Fruit fly (Drosophila melanogaster): ENCODE results near the gene CG32365.

CG32365 gene

dm6 chr3L:7867036-7867787 lies 1.6 kb upstream of the CG32365 start, which contains the start of gene Pdp1 (continued):
- TF ChIP-seq br (optimal IDR thresholded peaks at IDR 0.05), result no peak
- peak; percentile 71; the same call in 2 of the 3 replicates for TF ChIP-seq so (GFP tag; IDR thresholded peaks at IDR 0.05)
- TF ChIP-seq ato (GFP tag; IDR thresholded peaks at IDR 0.05; ENCODE audit: partially characterized antibody), result no peak
- no peak for TF ChIP-seq CG31441 (GFP tag; IDR thresholded peaks at IDR 0.05)
- peak; percentile 29; the same call in 1 of the 2 replicates for TF ChIP-seq Ada2b (GFP tag; IDR thresholded peaks at IDR 0.05)
- TF ChIP-seq CoRest (tag; optimal IDR thresholded peaks at IDR 0.05), result no peak
- no peak for TF ChIP-seq CG18011 (GFP tag; optimal IDR thresholded peaks at IDR 0.05)
- TF ChIP-seq Rx (GFP tag; IDR thresholded peaks at IDR 0.05), result no peak
- no peak for TF ChIP-seq Lpt (GFP tag; optimal IDR thresholded peaks at IDR 0.05)
- TF ChIP-seq scrt (GFP tag; optimal IDR thresholded peaks at IDR 0.05), result no peak
- TF ChIP-seq CG31365 (tag; optimal IDR thresholded peaks at IDR 0.05), result no peak
- TF ChIP-seq run (tag; optimal IDR thresholded peaks at IDR 0.05), result no peak
- TF ChIP-seq pnt (GFP tag; optimal IDR thresholded peaks at IDR 0.05), result no peak
- no peak for TF ChIP-seq CG4854 (GFP tag; optimal IDR thresholded peaks at IDR 0.05)
- TF ChIP-seq dimm (GFP tag; IDR thresholded peaks at IDR 0.05), result no peak
- no peak for TF ChIP-seq chn (GFP tag; optimal IDR thresholded peaks at IDR 0.05)
- TF ChIP-seq tin (GFP tag; optimal IDR thresholded peaks at IDR 0.05), result no peak
- no peak for TF ChIP-seq esg (GFP tag; conservative IDR thresholded peaks at IDR 0.05)
- TF ChIP-seq pum (GFP tag; optimal IDR thresholded peaks at IDR 0.05), result no peak
- TF ChIP-seq CG17912 (GFP tag; optimal IDR thresholded peaks at IDR 0.05), result no peak
- no peak for TF ChIP-seq Stat92E (GFP tag; optimal IDR thresholded peaks at IDR 0.05)
- TF ChIP-seq CG33213 (GFP tag; optimal IDR thresholded peaks at IDR 0.05), result no peak
- no peak for TF ChIP-seq Neu2 (GFP tag; optimal IDR thresholded peaks at IDR 0.05; ENCODE audit: borderline replicate concordance)
- TF ChIP-seq CG2875 (GFP tag; optimal IDR thresholded peaks at IDR 0.05), result no peak
- TF ChIP-seq CG3847 (GFP tag; IDR thresholded peaks at IDR 0.05), result no peak
- no peak for TF ChIP-seq CG1024 (GFP tag; IDR thresholded peaks at IDR 0.05)
- no peak for TF ChIP-seq CG5180 (GFP tag; optimal IDR thresholded peaks at IDR 0.05)
- no peak for TF ChIP-seq Hand (GFP tag; optimal IDR thresholded peaks at IDR 0.05)
- TF ChIP-seq Lhr (GFP tag; optimal IDR thresholded peaks at IDR 0.05), result no peak
- no peak for TF ChIP-seq CG3065 (GFP tag; optimal IDR thresholded peaks at IDR 0.05)
- no peak for TF ChIP-seq CG10431 (GFP tag; optimal IDR thresholded peaks at IDR 0.05)
- TF ChIP-seq CG2116 (GFP tag; optimal IDR thresholded peaks at IDR 0.05), result peak; percentile 86
- no peak for TF ChIP-seq zf30C (GFP tag; optimal IDR thresholded peaks at IDR 0.05)
- peak; percentile 25 for TF ChIP-seq inv (GFP tag; IDR thresholded peaks at IDR 0.05; ENCODE audit: partially characterized antibody)
- TF ChIP-seq ewg (GFP tag; optimal IDR thresholded peaks at IDR 0.05), result no peak
- no peak for TF ChIP-seq Aef1 (GFP tag; IDR thresholded peaks at IDR 0.05)
- peak; percentile 82 for TF ChIP-seq CG1832 (GFP tag; optimal IDR thresholded peaks at IDR 0.05)
- no peak for TF ChIP-seq Gug (GFP tag; IDR thresholded peaks at IDR 0.05)
- no peak for TF ChIP-seq Dip2 (GFP tag; IDR thresholded peaks at IDR 0.05)
- no peak for TF ChIP-seq D (optimal IDR thresholded peaks at IDR 0.05)
- TF ChIP-seq D (GFP tag; optimal IDR thresholded peaks at IDR 0.05), result no peak
- no peak; the same call in 1 of the 2 replicates for TF ChIP-seq CG32767 (GFP tag; IDR thresholded peaks at IDR 0.05)
- TF ChIP-seq CG42726 (GFP tag; IDR thresholded peaks at IDR 0.05; ENCODE audit: partially characterized antibody), result no peak; the same call in 1 of the 2 replicates
- no peak for TF ChIP-seq Kr (GFP tag; optimal IDR thresholded peaks at IDR 0.05)
- no peak for TF ChIP-seq CG9609 (GFP tag; optimal IDR thresholded peaks at IDR 0.05)
- TF ChIP-seq E2f1 (GFP tag; IDR thresholded peaks at IDR 0.05), result peak; percentile 36; the same call in 1 of the 2 replicates
- TF ChIP-seq CG10209 (GFP tag; optimal IDR thresholded peaks at IDR 0.05), result no peak
- TF ChIP-seq CG9437 (GFP tag; optimal IDR thresholded peaks at IDR 0.05), result no peak
- TF ChIP-seq CG15269 (tag; optimal IDR thresholded peaks at IDR 0.05), result peak; percentile 47
- no peak for TF ChIP-seq CkIIα-i1 (GFP tag; IDR thresholded peaks at IDR 0.05)

Measured in whole organism, embryonic.